Fruit fly (Drosophila melanogaster) whole organism, prepupa: Measurements from ENCODE around the gene CG14823.

Experiments
- Blimp-1 ChIP-seq: fragments of 200-800 bp; sonication (Bioruptor generic); optimal IDR thresholded peaks from 3 replicates; lab custom pipeline; 2017; ENCODE audit warnings: missing biosample characterization, missing genetic modification characterization, mild to moderate bottlenecking, moderate library complexity, missing genetic modification reagents
- CG10631 ChIP-seq: fragments of 200-800 bp; sonication (Bioruptor generic); optimal IDR thresholded peaks from 2 replicates; lab custom pipeline; 2016; ENCODE audit warnings: missing biosample characterization, missing genetic modification characterization
- CG10669 ChIP-seq: fragments of 200-800 bp; sonication (Bioruptor generic); optimal IDR thresholded peaks from 3 replicates; lab custom pipeline; 2018; ENCODE audit warnings: missing biosample characterization, mild to moderate bottlenecking, missing genetic modification characterization, moderate library complexity
- CG11294 ChIP-seq: fragments of 200-800 bp; sonication (Bioruptor generic); IDR thresholded peaks from 2 replicates; pipeline ENCODE4 v1.3.6; 2022; ENCODE audit warnings: missing biosample characterization, missing genetic modification characterization
- CG11902 ChIP-seq: fragments of 200-800 bp; sonication (Bioruptor generic); optimal IDR thresholded peaks from 3 replicates; lab custom pipeline; 2016; ENCODE audit warnings: missing biosample characterization, missing genetic modification characterization
- CG15336 ChIP-seq: fragments of 200-800 bp; sonication (Bioruptor generic); IDR thresholded peaks from 2 replicates; pipeline ENCODE4 v1.3.6; 2022; ENCODE audit warnings: missing biosample characterization, missing genetic modification characterization
- CG3032 ChIP-seq: fragments of 200-800 bp; optimal IDR thresholded peaks from 2 replicates; lab custom pipeline; 2019; ENCODE audit warnings: missing biosample characterization, mild to moderate bottlenecking, missing genetic modification characterization, moderate library complexity
- CG3919 ChIP-seq: fragments of 200-800 bp; sonication (Bioruptor generic); optimal IDR thresholded peaks from 3 replicates; lab custom pipeline; 2016; ENCODE audit warnings: missing biosample characterization, missing genetic modification characterization
- CG6163 ChIP-seq: fragments of 200-800 bp; sonication (Bioruptor generic); IDR thresholded peaks from 3 replicates; pipeline ENCODE4 v1.3.6; 2022; ENCODE audit warnings: missing biosample characterization, missing genetic modification characterization
- CG6276 ChIP-seq: fragments of 200-800 bp; sonication (Bioruptor generic); optimal IDR thresholded peaks from 2 replicates; lab custom pipeline; 2017; ENCODE audit warnings: missing biosample characterization, mild to moderate bottlenecking, missing genetic modification characterization
- CG6792 ChIP-seq: fragments of 200-800 bp; sonication (Bioruptor generic); optimal IDR thresholded peaks from 3 replicates; lab custom pipeline; 2016; ENCODE audit warnings: missing biosample characterization, missing genetic modification characterization
- CG6808 ChIP-seq: fragments of 200-800 bp; sonication (Bioruptor generic); optimal IDR thresholded peaks from 3 replicates; lab custom pipeline; 2017; ENCODE audit warnings: missing biosample characterization, missing genetic modification characterization, mild to moderate bottlenecking, moderate library complexity, missing genetic modification reagents
- CG7368 ChIP-seq: fragments of 200-800 bp; sonication (Bioruptor generic); optimal IDR thresholded peaks from 3 replicates; lab custom pipeline; 2016; ENCODE audit warnings: missing biosample characterization, missing genetic modification characterization
- CG8319 ChIP-seq: fragments of 200-800 bp; sonication (Bioruptor generic); optimal IDR thresholded peaks from 3 replicates; lab custom pipeline; 2016; ENCODE audit warnings: missing biosample characterization, missing genetic modification characterization
- CG9139 ChIP-seq: fragments of 200-800 bp; sonication (Bioruptor generic); optimal IDR thresholded peaks from 3 replicates; lab custom pipeline; 2017; ENCODE audit warnings: missing biosample characterization, mild to moderate bottlenecking, missing genetic modification characterization
- Eip75B ChIP-seq: fragments of 200-800 bp; sonication (Bioruptor generic); optimal IDR thresholded peaks from 3 replicates; lab custom pipeline; 2016; ENCODE audit warnings: missing biosample characterization, missing genetic modification characterization
- Eip78C ChIP-seq: fragments of 200-800 bp; sonication (Bioruptor generic); peaks from one replicate; lab custom pipeline; 2016; ENCODE audit warnings: missing biosample characterization, missing genetic modification characterization
- Eip93F ChIP-seq: fragments of 200-800 bp; sonication (Bioruptor generic); optimal IDR thresholded peaks from 2 replicates; lab custom pipeline; 2016; ENCODE audit warnings: missing biosample characterization, mild to moderate bottlenecking, missing genetic modification characterization
- Ets96B ChIP-seq: fragments of 200-800 bp; optimal IDR thresholded peaks from 2 replicates; lab custom pipeline; 2019; ENCODE audit warnings: missing biosample characterization, mild to moderate bottlenecking, missing genetic modification characterization, moderate library complexity
- Hr38 ChIP-seq: sonication (Bioruptor generic); optimal IDR thresholded peaks from 2 replicates; lab custom pipeline; 2016; ENCODE audit warnings: missing biosample characterization, missing genetic modification characterization
- Hr4 ChIP-seq: fragments of 200-800 bp; sonication (Bioruptor generic); optimal IDR thresholded peaks from 3 replicates; lab custom pipeline; 2016; ENCODE audit warnings: missing biosample characterization, missing genetic modification characterization
- Sox102F ChIP-seq: fragments of 200-800 bp; sonication (Bioruptor generic); optimal IDR thresholded peaks from 2 replicates; lab custom pipeline; 2016; ENCODE audit warnings: missing biosample characterization, mild to moderate bottlenecking, missing genetic modification characterization
- Sox15 ChIP-seq: fragments of 200-800 bp; sonication (Bioruptor generic); optimal IDR thresholded peaks from 3 replicates; lab custom pipeline; 2016; ENCODE audit warnings: missing biosample characterization, missing genetic modification characterization
- achi ChIP-seq: fragments of 200-800 bp; sonication (Bioruptor generic); optimal IDR thresholded peaks from 3 replicates; lab custom pipeline; 2016; ENCODE audit warnings: missing biosample characterization, missing genetic modification characterization
- acj6 ChIP-seq: fragments of 200-800 bp; sonication (Bioruptor generic); optimal IDR thresholded peaks from 3 replicates; lab custom pipeline; 2016; ENCODE audit warnings: missing biosample characterization, missing genetic modification characterization
- cyc ChIP-seq: fragments of 200-800 bp; sonication (Bioruptor generic); optimal IDR thresholded peaks from 3 replicates; lab custom pipeline; 2016; ENCODE audit warnings: missing biosample characterization, missing genetic modification characterization
- dac ChIP-seq: fragments of 200-800 bp; sonication (Bioruptor generic); optimal IDR thresholded peaks from 2 replicates; lab custom pipeline; 2017; ENCODE audit warnings: missing biosample characterization, mild to moderate bottlenecking, missing genetic modification characterization
- eg ChIP-seq: fragments of 200-800 bp; sonication (Bioruptor generic); IDR thresholded peaks from 3 replicates; pipeline ENCODE4 v1.3.6; 2022; ENCODE audit warnings: missing biosample characterization, missing genetic modification characterization
- esn ChIP-seq: fragments of 200-800 bp; sonication (Bioruptor generic); optimal IDR thresholded peaks from 2 replicates; lab custom pipeline; 2016; ENCODE audit warnings: missing biosample characterization, mild to moderate bottlenecking, missing genetic modification characterization, moderate library complexity
- fd59A ChIP-seq: fragments of 200-800 bp; sonication (Bioruptor generic); optimal IDR thresholded peaks from 2 replicates; lab custom pipeline; 2017; ENCODE audit warnings: missing biosample characterization, mild to moderate bottlenecking, missing genetic modification characterization, missing genetic modification reagents
- fd85E ChIP-seq: fragments of 200-800 bp; sonication (Bioruptor generic); optimal IDR thresholded peaks from 3 replicates; lab custom pipeline; 2016; ENCODE audit warnings: missing biosample characterization, missing genetic modification characterization
- fkh ChIP-seq: fragments of 200-800 bp; sonication (Bioruptor generic); optimal IDR thresholded peaks from 3 replicates; lab custom pipeline; 2017; ENCODE audit warnings: missing biosample characterization, mild to moderate bottlenecking, missing genetic modification characterization, moderate library complexity
- lz ChIP-seq: fragments of 200-800 bp; sonication (Bioruptor generic); optimal IDR thresholded peaks from 3 replicates; lab custom pipeline; 2016; ENCODE audit warnings: missing biosample characterization, missing genetic modification characterization
- net ChIP-seq: fragments of 200-800 bp; sonication (Bioruptor generic); optimal IDR thresholded peaks from 3 replicates; lab custom pipeline; 2016; ENCODE audit warnings: missing biosample characterization, missing genetic modification characterization
- pdm3 ChIP-seq: fragments of 200-800 bp; sonication (Bioruptor generic); optimal IDR thresholded peaks from 3 replicates; lab custom pipeline; 2016; ENCODE audit warnings: missing biosample characterization, missing genetic modification characterization
- spab ChIP-seq: fragments of 200-800 bp; sonication (Bioruptor generic); optimal IDR thresholded peaks from 2 replicates; lab custom pipeline; 2017; ENCODE audit warnings: missing biosample characterization, mild to moderate bottlenecking, missing genetic modification characterization, missing genetic modification reagents
- ss ChIP-seq, 2 experiments: fragments of 200-800 bp; sonication (Bioruptor generic); optimal IDR thresholded peaks; 2 replicates in 1 of 2; 3 replicates in 1 of 2; lab custom pipeline; 2017 to 2018; ENCODE audit warnings: mild to moderate bottlenecking in 2 of 2, missing biosample characterization in 2 of 2, missing genetic modification characterization in 2 of 2, moderate library complexity in 1 of 2
- svp ChIP-seq: fragments of 200-800 bp; sonication (Bioruptor generic); peaks from one replicate; lab custom pipeline; 2016; ENCODE audit warnings: missing biosample characterization, missing genetic modification characterization
- topi ChIP-seq: fragments of 200-800 bp; sonication (Bioruptor generic); optimal IDR thresholded peaks from 3 replicates; lab custom pipeline; 2016; ENCODE audit warnings: missing biosample characterization, missing genetic modification characterization
- vri ChIP-seq: fragments of 200-800 bp; sonication (Bioruptor generic); optimal IDR thresholded peaks from 3 replicates; lab custom pipeline; 2016; ENCODE audit warnings: missing biosample characterization, mild to moderate bottlenecking, missing genetic modification characterization

Gene CG14823

DNA sequence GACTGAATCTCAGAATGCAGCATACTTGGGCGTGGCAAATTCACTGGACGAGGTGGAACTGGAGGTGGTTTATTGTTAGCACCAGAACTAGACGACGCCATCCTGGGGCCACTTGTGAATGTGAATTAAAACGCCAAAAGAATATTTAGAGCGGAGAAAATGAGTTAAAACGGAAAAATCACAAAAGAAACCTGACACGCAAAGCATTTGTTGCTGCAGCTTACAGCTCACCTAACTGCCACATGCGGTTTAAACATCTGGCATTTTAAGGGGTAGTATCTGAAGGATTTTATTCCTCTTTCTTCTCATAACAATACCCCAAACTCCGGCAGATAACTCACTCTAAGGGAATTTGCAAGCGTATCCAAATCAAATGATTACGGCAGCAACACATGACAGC lies 9.0 kb downstream of the CG14823 start, which contains the start of gene CG34030:
Gene CG34030 (minus strand): TSS at position 101 of the 400 bp plus-strand sequence.
- TF ChIP-seq cyc, result no peak
- no peak for TF ChIP-seq svp (GFP tag; lab: Kevin White, UChicago)
- no peak for TF ChIP-seq Sox102F

DNA sequence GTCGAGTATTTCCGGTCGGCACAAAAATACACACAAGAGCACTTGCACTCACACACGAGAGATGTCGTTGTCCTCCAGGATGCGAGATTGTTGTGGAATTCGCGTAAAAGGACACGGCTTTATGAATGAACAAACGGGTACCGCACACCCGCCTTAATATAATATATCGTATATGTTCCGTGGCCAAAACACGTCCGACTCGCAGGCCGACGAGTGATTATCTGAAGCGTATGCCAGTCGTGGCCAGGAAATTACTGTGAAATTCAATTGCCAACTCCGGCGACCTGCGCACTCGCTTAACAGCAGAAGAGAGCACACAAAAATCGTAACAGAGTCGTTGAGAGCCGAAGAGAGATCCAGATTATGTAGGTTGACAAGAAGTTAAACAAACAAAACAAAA lies 11.1 kb downstream of the CG14823 start, which contains the start of gene CG8641:
Gene CG8641 (minus strand): TSS at position 205 of the 400 bp plus-strand sequence.
- TF ChIP-seq fd85E (GFP tag; lab: Kevin White, UChicago), result no peak
- TF ChIP-seq Eip93F (GFP tag; lab: Kevin White, UChicago), result no peak
- TF ChIP-seq net (GFP tag; lab: Kevin White, UChicago), result no peak
- TF ChIP-seq Sox102F, result no peak
- no peak for TF ChIP-seq esn
- no peak for TF ChIP-seq CG6163 (GFP tag; lab: Robert Waterston, UW)
- TF ChIP-seq Hr38 (GFP tag; lab: Kevin White, UChicago), result no peak
- no peak for TF ChIP-seq CG8319 (GFP tag; lab: Kevin White, UChicago)
- no peak for TF ChIP-seq Ets96B (tag; lab: Kevin White, UChicago)
- TF ChIP-seq CG7368 (GFP tag; lab: Kevin White, UChicago), result no peak
- TF ChIP-seq eg (GFP tag; lab: Robert Waterston, UW), result no peak
- TF ChIP-seq Hr4 (GFP tag; lab: Kevin White, UChicago), result no peak

DNA sequence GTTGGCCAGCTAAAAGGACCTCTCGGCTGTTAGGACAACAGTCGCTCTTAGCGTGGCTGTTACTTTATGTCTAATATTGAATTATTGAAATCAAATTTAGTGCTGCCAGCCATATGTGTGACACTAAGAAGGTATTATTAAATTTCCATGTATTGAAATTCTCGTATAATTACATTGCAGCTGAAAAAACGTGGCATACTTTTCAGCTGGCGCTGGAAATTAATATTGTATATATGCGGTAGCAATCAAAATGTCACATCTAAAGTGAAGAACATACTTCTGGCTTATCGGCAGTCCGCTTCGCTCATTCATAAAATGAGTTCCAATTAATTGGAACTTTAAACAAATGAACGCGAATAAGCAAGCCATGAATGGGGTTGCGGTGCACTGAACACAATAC lies 16.1 kb downstream of the CG14823 start:
- TF ChIP-seq Blimp-1 (GFP tag; lab: Kevin White, UChicago), result no peak
- TF ChIP-seq net (GFP tag; lab: Kevin White, UChicago), result no peak
- no peak for TF ChIP-seq eg (GFP tag; lab: Robert Waterston, UW)
- no peak for TF ChIP-seq fkh (GFP tag; lab: Kevin White, UChicago)
- TF ChIP-seq Sox15 (GFP tag; lab: Kevin White, UChicago), result no peak
- no peak for TF ChIP-seq CG6792 (GFP tag; lab: Kevin White, UChicago)
- TF ChIP-seq lz (GFP tag; lab: Kevin White, UChicago), result no peak
- no peak for TF ChIP-seq CG10631 (GFP tag; lab: Kevin White, UChicago)
- no peak for TF ChIP-seq CG6276 (GFP tag; lab: Kevin White, UChicago)
- no peak for TF ChIP-seq CG11294
- TF ChIP-seq dac (GFP tag; lab: Kevin White, UChicago), result no peak
- TF ChIP-seq fd59A (GFP tag; lab: Kevin White, UChicago), result no peak
- no peak for TF ChIP-seq CG11902
- TF ChIP-seq vri (GFP tag; lab: Kevin White, UChicago), result no peak
- no peak for TF ChIP-seq achi (GFP tag; lab: Kevin White, UChicago)
- no peak for TF ChIP-seq acj6 (GFP tag; lab: Kevin White, UChicago)
- TF ChIP-seq Eip78C (GFP tag; lab: Kevin White, UChicago), result no peak

DNA sequence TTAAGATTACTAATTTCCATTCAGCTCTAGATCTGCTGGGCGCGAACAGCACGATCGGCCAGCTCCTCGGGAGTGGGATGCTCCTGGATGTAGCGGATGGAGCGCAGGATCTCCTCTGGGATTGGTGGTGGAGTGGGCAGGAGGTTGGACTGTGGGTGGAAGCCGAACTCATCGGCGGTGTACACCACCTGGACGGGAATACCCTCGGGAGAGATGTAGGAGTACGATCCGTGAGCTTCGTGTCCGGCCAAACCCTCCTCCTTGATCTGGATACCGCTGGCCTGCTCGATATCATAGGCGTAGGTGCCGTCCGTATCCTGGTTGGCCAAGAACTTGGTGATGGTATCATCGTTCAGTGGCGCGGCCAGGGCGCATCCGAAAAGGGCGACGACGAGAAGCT lies 20.0 kb downstream of the CG14823 start:
- TF ChIP-seq Hr38 (GFP tag; lab: Kevin White, UChicago), result no peak

DNA sequence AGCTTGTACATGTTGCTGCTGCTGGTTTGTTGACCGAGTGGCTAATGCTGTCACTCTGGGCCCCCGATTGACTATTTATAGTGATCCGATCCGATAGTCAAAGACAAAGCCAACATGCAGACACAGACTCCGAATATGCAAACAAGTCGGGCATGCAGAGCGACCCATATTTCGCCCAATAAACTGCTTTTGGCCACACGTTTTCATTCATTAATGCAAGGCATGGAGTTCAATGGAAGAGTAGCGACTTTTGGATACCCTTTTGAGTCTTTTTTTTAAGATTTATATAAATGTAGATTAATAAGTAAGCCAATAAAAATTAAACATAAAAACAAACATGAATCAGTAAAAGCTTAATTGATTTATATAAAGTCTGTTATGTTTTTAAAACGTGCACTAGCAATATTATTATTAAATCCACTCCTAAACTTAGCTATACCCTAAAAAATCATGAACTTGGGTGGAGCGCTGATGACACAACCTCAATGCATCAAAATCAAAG lies 20.5 kb downstream of the CG14823 start, which contains the start of gene Cpr65Ea:
Gene Cpr65Ea (minus strand): TSS at position 51 of the 502 bp plus-strand sequence.
- TF ChIP-seq Hr38 (GFP tag; lab: Kevin White, UChicago) (no peak), Eip78C (GFP tag; lab: Kevin White, UChicago) (peak; percentile 10)

DNA sequence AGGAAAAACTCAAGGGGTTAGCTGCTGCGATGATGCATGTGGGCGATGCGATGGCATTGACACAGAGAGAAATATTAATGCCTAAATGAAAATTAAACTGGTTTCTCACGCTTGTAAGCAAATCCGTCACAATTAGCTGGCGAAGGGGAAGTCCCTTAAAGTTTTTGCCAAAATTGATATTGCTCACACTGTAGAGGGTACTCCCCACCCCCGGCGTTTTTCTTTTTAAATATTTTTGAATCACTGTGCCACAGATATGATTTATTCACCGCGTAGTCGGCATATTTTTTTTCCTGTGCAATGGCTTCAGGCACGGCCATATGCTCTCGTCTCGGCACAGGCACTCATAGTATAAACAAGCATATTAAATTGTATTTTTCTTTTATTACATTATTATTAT lies 21.2 kb downstream of the CG14823 start:
- TF ChIP-seq CG10669 (GFP tag; lab: Kevin White, UChicago) (peak; percentile 44), pdm3 (GFP tag; lab: Kevin White, UChicago) (peak; percentile 2), CG3919 (GFP tag; lab: Kevin White, UChicago) (peak; percentile 27), CG15336 (GFP tag; lab: Robert Waterston, UW) (no peak), lz (GFP tag; lab: Kevin White, UChicago) (no peak), topi (no peak), CG6808 (peak; percentile 53), Eip78C (GFP tag; lab: Kevin White, UChicago) (peak; percentile 78), fd59A (GFP tag; lab: Kevin White, UChicago) (peak; percentile 14), CG8319 (GFP tag; lab: Kevin White, UChicago) (peak; percentile 30), CG3032 (tag; lab: Kevin White, UChicago) (peak; percentile 61), CG9139 (GFP tag; lab: Kevin White, UChicago) (peak; percentile 16), eg (GFP tag; lab: Robert Waterston, UW) (no peak), Eip75B (GFP tag; lab: Kevin White, UChicago) (peak; percentile 43), Hr4 (GFP tag; lab: Kevin White, UChicago) (peak; percentile 4), ss (GFP tag; optimal IDR thresholded peaks at IDR 0.05; lab: Kevin White, UChicago) (peak in 1 of 2 experiments; percentile 49), cyc (no peak), CG10631 (GFP tag; lab: Kevin White, UChicago) (peak; percentile 10), spab (GFP tag; lab: Kevin White, UChicago) (peak; percentile 46), CG7368 (GFP tag; lab: Kevin White, UChicago) (peak; percentile 29)
